Worm (Caenorhabditis elegans): ENCODE measurements around the gene Y69H2.7.

- TF ChIP-seq him-1 (tag; optimal IDR thresholded peaks at IDR 0.05) = no peak
- TF ChIP-seq dao-5 (tag; optimal IDR thresholded peaks at IDR 0.05) = no peak
- no peak for TF ChIP-seq W03F9.2 (tag; optimal IDR thresholded peaks at IDR 0.05)
Measured at ce11 chrV:18708015-18708414, 18.2 kb downstream of the Y69H2.7 start.

Data from whole organism, L4/young adult.